Fruit fly (Drosophila melanogaster): ENCODE results near the gene Nf-YA.

DNA sequence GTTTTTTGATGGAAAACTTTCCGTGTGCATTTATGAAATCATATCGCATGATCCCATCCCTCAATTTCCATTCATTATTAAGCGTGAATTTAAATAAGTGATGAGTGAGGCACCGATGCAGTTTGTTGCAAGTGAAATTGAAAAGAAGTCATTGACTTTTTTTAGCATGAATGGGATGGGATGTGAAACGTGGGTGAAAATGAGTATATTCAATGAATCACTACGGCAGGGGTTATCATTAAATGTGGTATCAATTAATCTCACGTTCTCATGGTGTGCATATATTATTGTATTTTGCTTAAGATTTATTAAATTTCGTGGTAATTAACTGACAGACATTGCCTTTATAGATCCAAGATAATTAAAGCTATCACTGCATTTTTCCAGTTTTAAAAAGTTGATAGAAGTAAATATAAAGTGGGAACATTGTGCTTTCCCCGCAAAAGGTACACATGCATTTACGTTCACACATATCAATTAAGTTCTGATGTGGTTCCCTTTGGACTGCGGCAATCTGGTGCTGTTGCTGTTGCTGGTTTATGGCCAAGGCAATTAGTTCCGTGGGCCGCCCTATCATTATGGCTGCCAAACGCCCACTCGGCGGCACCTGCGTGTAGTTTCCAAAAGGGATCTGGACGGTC lies 50.6 kb downstream of the Nf-YA start:
- TF ChIP-seq kay (GFP tag; ENCODE audit: borderline replicate concordance), result peak; percentile 84
- no peak for TF ChIP-seq bab1 (GFP tag; optimal IDR thresholded peaks at IDR 0.05)
- no peak for TF ChIP-seq CG14711 (tag; optimal IDR thresholded peaks at IDR 0.05)
- peak; percentile 20 for TF ChIP-seq CG12768 (GFP tag; optimal IDR thresholded peaks at IDR 0.05)
- no peak for TF ChIP-seq ovo (GFP tag; optimal IDR thresholded peaks at IDR 0.05)
- TF ChIP-seq cnc (optimal IDR thresholded peaks at IDR 0.05), result no peak
- TF ChIP-seq tj (GFP tag; optimal IDR thresholded peaks at IDR 0.05), result peak; percentile 34
- TF ChIP-seq Clk (GFP tag; optimal IDR thresholded peaks at IDR 0.05), result no peak
- TF ChIP-seq CG5204 (GFP tag; optimal IDR thresholded peaks at IDR 0.05), result no peak
- no peak for TF ChIP-seq Crg-1 (GFP tag; optimal IDR thresholded peaks at IDR 0.05)
- peak; percentile 33 for TF ChIP-seq CG7045 (GFP tag; optimal IDR thresholded peaks at IDR 0.05)
- no peak for TF ChIP-seq toe (GFP tag; optimal IDR thresholded peaks at IDR 0.05)
